Fruit fly (Drosophila melanogaster) whole organism, embryonic: Measurements from ENCODE around the gene CG12728.

ENCODE experiments used
- CG10147 ChIP-seq: fragments of 200-800 bp; sonication (Bioruptor generic); optimal IDR thresholded peaks from 2 replicates; lab custom pipeline; 2019; ENCODE audit warnings: missing biosample characterization, mild to moderate bottlenecking, missing genetic modification characterization, moderate library complexity
- CG1024 ChIP-seq: fragments of 200-800 bp; sonication (Bioruptor generic); IDR thresholded peaks from 2 replicates; pipeline ENCODE4 v1.3.6; 2022; ENCODE audit warnings: missing biosample characterization, missing genetic modification characterization
- CG14667 ChIP-seq: fragments of 200-800 bp; sonication (Bioruptor generic); IDR thresholded peaks from 2 replicates; pipeline ENCODE4 v1.3.6; 2022; ENCODE audit warnings: missing biosample characterization, missing genetic modification characterization

DNA sequence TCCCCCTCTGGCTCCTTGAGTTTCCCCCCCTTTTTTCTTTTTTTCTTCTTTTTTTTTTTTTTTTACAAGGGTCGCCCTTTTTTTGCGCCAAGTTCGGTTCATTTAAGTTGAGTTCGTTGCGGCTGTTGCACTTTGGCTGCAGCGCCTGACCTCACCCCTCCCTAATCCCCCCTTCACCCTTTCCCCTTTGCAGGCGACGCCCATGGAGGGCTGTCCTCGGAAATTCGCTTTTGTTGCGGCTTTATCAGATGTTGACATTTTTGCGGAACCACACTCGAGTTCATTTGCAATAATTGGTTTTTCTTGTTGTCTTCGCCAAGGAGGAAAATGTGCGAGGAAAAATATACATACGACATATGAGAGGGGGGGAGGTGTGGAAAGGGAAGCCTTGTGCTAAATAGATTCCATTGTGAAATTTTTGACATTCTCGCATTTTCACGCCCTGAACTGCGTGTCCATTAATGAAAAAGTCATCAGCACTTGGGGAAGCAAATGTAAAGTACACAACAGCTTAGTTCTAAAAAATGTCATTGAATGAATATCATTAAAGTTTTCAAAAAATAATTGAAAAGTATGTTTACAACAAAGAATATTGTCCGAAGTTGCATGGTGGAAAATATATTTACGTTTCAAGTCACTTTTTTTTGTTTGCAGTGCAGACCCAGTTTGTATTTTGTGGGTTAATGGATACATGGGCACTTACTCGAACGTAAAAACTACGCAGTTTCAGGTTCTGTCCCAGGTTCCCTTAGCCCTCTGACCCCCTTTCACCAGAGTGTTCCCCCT lies 32.1 kb downstream of the CG12728 start:
- TF ChIP-seq CG10147, result no peak
- TF ChIP-seq CG14667, result no peak
- no peak for TF ChIP-seq CG1024 (GFP tag; lab: Robert Waterston, UW)
